Fruit fly (Drosophila melanogaster) whole organism, pupa: ENCODE data around the gene nonC.

Source experiments
- CG12605 ChIP-seq: fragments of 200-800 bp; sonication (Bioruptor generic); IDR thresholded peaks from 2 replicates; pipeline ENCODE4 v1.3.6; 2022; ENCODE audit warnings: missing biosample characterization, missing genetic modification characterization
- CG14655 ChIP-seq: fragments of 200-800 bp; sonication (Bioruptor generic); optimal IDR thresholded peaks from 3 replicates; lab custom pipeline; 2017; ENCODE audit warnings: mild to moderate bottlenecking, missing biosample characterization, missing genetic modification reagents, missing genetic modification characterization
- CG15710 ChIP-seq: fragments of 200-800 bp; sonication (Bioruptor generic); optimal IDR thresholded peaks from 2 replicates; lab custom pipeline; 2018; ENCODE audit warnings: missing biosample characterization, mild to moderate bottlenecking, missing genetic modification characterization, moderate library complexity
- CG17806 ChIP-seq: fragments of 200-800 bp; sonication (Bioruptor generic); optimal IDR thresholded peaks from 2 replicates; lab custom pipeline; 2018; ENCODE audit warnings: missing biosample characterization, mild to moderate bottlenecking, missing genetic modification characterization, moderate library complexity
- CG8301 ChIP-seq: fragments of 200-800 bp; sonication (Bioruptor generic); optimal IDR thresholded peaks from 2 replicates; lab custom pipeline; 2018; ENCODE audit warnings: missing biosample characterization, mild to moderate bottlenecking, missing genetic modification characterization
- CG9948 ChIP-seq: fragments of 200-800 bp; sonication (Bioruptor generic); optimal IDR thresholded peaks from 2 replicates; lab custom pipeline; 2018; ENCODE audit warnings: missing biosample characterization, mild to moderate bottlenecking, missing genetic modification characterization, moderate library complexity
- Pif1B ChIP-seq: fragments of 200-800 bp; sonication (Bioruptor generic); optimal IDR thresholded peaks from 3 replicates; lab custom pipeline; 2016; ENCODE audit warnings: missing biosample characterization, missing genetic modification characterization
- gl ChIP-seq: fragments of 200-800 bp; sonication (Bioruptor generic); optimal IDR thresholded peaks from 2 replicates; lab custom pipeline; 2018; ENCODE audit warnings: missing biosample characterization, mild to moderate bottlenecking, missing genetic modification characterization
- rn ChIP-seq: fragments of 200-800 bp; sonication (Bioruptor generic); IDR thresholded peaks from 2 replicates; pipeline ENCODE4 v1.3.6; 2022; ENCODE audit warnings: missing biosample characterization, missing genetic modification characterization

DNA sequence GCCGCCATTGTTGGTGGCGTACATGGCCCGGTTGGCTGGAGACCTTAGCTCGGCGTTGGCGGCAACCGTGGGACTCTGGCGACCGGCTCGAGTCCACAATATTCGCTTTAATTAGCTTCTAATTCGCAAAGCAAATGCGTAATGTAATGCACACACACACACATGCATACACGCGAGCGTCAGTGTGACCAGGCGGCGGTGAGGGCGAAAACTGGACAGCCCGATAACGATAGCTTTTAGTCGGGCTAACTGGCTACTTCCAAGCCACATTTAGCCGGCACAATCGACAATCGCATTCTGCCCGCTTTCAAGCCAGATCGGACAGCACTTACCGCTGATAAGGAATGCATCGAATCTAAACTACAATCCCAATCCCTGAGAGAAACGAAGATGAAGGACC lies 3.6 kb upstream of the nonC start, which contains the start of the genes Nf-YC and xit:
- TF ChIP-seq CG17806 (tag; lab: Kevin White, UChicago) (no peak), gl (tag; lab: Kevin White, UChicago) (no peak), CG12605 (no peak), Pif1B (GFP tag; lab: Kevin White, UChicago) (no peak), rn (GFP tag; lab: Robert Waterston, UW) (no peak), CG15710 (tag; lab: Kevin White, UChicago) (no peak), CG8301 (no peak), CG14655 (GFP tag; lab: Kevin White, UChicago) (no peak), CG9948 (no peak)
